Worm (Caenorhabditis elegans) whole organism, L3 larva: Measurements from ENCODE around the gene H01G02.3.

Source experiments
- ZK546.5 ChIP-seq: sonication (generic microtip); optimal IDR thresholded peaks from 2 replicates; lab custom pipeline; 2017; ENCODE audit warnings: missing biosample characterization, missing genetic modification characterization
- ama-1 ChIP-seq: fragments of 150-350 bp; optimal IDR thresholded peaks from 2 replicates; lab custom pipeline; 2018
- ceh-16 ChIP-seq: sonication (generic microtip); optimal IDR thresholded peaks from 2 replicates; lab custom pipeline; 2017; ENCODE audit warnings: missing biosample characterization, missing genetic modification characterization
- ceh-28 ChIP-seq: fragments of 150-350 bp; optimal IDR thresholded peaks from 2 replicates; lab custom pipeline; 2014; ENCODE audit warnings: missing biosample characterization, missing genetic modification reagents, missing genetic modification characterization
- ceh-82 ChIP-seq: fragments of 150-350 bp; optimal IDR thresholded peaks from 2 replicates; lab custom pipeline; 2014; ENCODE audit warnings: missing biosample characterization, missing genetic modification characterization
- ceh-9 ChIP-seq: sonication (generic microtip); optimal IDR thresholded peaks from 2 replicates; lab custom pipeline; 2018; ENCODE audit warnings: missing biosample characterization, missing genetic modification characterization
- egl-27 ChIP-seq: sonication (generic microtip); optimal IDR thresholded peaks from 4 replicates; lab custom pipeline; 2017; ENCODE audit warnings: missing biosample characterization, missing genetic modification reagents, missing genetic modification characterization
- egl-5 ChIP-seq: fragments of 150-350 bp; optimal IDR thresholded peaks from 2 replicates; lab custom pipeline; 2017; ENCODE audit warnings: missing biosample characterization, missing genetic modification reagents, missing genetic modification characterization, inconsistent platforms
- elt-2 ChIP-seq: sonication (generic microtip); optimal IDR thresholded peaks from 2 replicates; lab custom pipeline; 2016; ENCODE audit warnings: missing genetic modification reagents, mild to moderate bottlenecking, missing genetic modification characterization, missing compliant biosample characterization
- elt-3 ChIP-seq, 3 experiments: fragments of 150-350 bp in 1 of 3; sonication (generic microtip) in 2 of 3; optimal IDR thresholded peaks; 2 replicates in 2 of 3; 4 replicates in 1 of 3; lab custom pipeline; 2014 to 2017; ENCODE audit warnings: missing biosample characterization in 3 of 3, missing genetic modification characterization in 3 of 3
- fkh-10 ChIP-seq: sonication (generic microtip); optimal IDR thresholded peaks from 2 replicates; lab custom pipeline; 2017; ENCODE audit warnings: missing biosample characterization, missing genetic modification reagents, missing genetic modification characterization
- hmg-11 ChIP-seq: sonication (generic microtip); optimal IDR thresholded peaks from 2 replicates; lab custom pipeline; 2016; ENCODE audit warnings: missing genetic modification characterization, missing compliant biosample characterization
- jun-1 ChIP-seq: fragments of 150-350 bp; optimal IDR thresholded peaks from 2 replicates; lab custom pipeline; 2014; ENCODE audit warnings: missing biosample characterization, missing genetic modification reagents, missing genetic modification characterization
- lin-15B ChIP-seq: fragments of 150-350 bp; optimal IDR thresholded peaks from 2 replicates; lab custom pipeline; 2014; ENCODE audit warnings: missing biosample characterization, missing genetic modification characterization
- lin-39 ChIP-seq: fragments of 150-350 bp; optimal IDR thresholded peaks from 2 replicates; lab custom pipeline; 2018; ENCODE audit warnings: missing biosample characterization, missing genetic modification reagents, missing genetic modification characterization
- lsy-12 ChIP-seq: sonication (generic microtip); optimal IDR thresholded peaks from 2 replicates; lab custom pipeline; 2016; ENCODE audit warnings: mild to moderate bottlenecking, missing genetic modification characterization, missing compliant biosample characterization
- mdl-1 ChIP-seq: fragments of 150-350 bp; optimal IDR thresholded peaks from 2 replicates; lab custom pipeline; 2014; ENCODE audit warnings: missing biosample characterization, missing genetic modification characterization
- nfya-1 ChIP-seq: sonication (generic microtip); optimal IDR thresholded peaks from 2 replicates; lab custom pipeline; 2017; ENCODE audit warnings: missing genetic modification characterization, mild to moderate bottlenecking, missing compliant biosample characterization, antibody characterized with exemption, moderate library complexity; ENCODE audit not compliant: insufficient read depth
- nhr-11 ChIP-seq: fragments of 150-350 bp; optimal IDR thresholded peaks from 2 replicates; lab custom pipeline; 2014; ENCODE audit warnings: missing biosample characterization, missing genetic modification characterization
- nhr-12 ChIP-seq: fragments of 150-350 bp; optimal IDR thresholded peaks from 2 replicates; lab custom pipeline; 2014; ENCODE audit warnings: missing biosample characterization, missing genetic modification characterization
- nhr-23 ChIP-seq: fragments of 150-350 bp; optimal IDR thresholded peaks from 2 replicates; lab custom pipeline; 2014; ENCODE audit warnings: missing biosample characterization, missing genetic modification reagents, missing genetic modification characterization
- nhr-237 ChIP-seq: fragments of 150-350 bp; optimal IDR thresholded peaks from 2 replicates; lab custom pipeline; 2014; ENCODE audit warnings: missing biosample characterization, missing genetic modification characterization
- nhr-25 ChIP-seq: sonication (generic microtip); optimal IDR thresholded peaks from 2 replicates; lab custom pipeline; 2017; ENCODE audit warnings: missing biosample characterization, missing genetic modification characterization
- nhr-76 ChIP-seq: fragments of 150-350 bp; sonication (generic microtip); optimal IDR thresholded peaks from 5 replicates; lab custom pipeline; 2014; ENCODE audit warnings: missing biosample characterization, missing genetic modification characterization
- nhr-77 ChIP-seq: fragments of 150-350 bp; optimal IDR thresholded peaks from 2 replicates; lab custom pipeline; 2014; ENCODE audit warnings: missing biosample characterization, missing genetic modification characterization
- pha-4 ChIP-seq: fragments of 150-350 bp; optimal IDR thresholded peaks from 2 replicates; lab custom pipeline; 2014; ENCODE audit warnings: missing biosample characterization, missing genetic modification reagents, missing genetic modification characterization
- pqm-1 ChIP-seq: fragments of 150-350 bp; optimal IDR thresholded peaks from 2 replicates; lab custom pipeline; 2017; ENCODE audit warnings: missing biosample characterization, missing genetic modification characterization, inconsistent platforms
- sea-2 ChIP-seq: fragments of 150-350 bp; sonication (generic microtip); optimal IDR thresholded peaks from 4 replicates; lab custom pipeline; 2014; ENCODE audit warnings: missing biosample characterization, missing genetic modification reagents, missing genetic modification characterization
- snpc-4 ChIP-seq: fragments of 150-350 bp; optimal IDR thresholded peaks from 2 replicates; lab custom pipeline; 2014; ENCODE audit warnings: missing biosample characterization, missing genetic modification characterization
- unc-62 ChIP-seq: fragments of 150-350 bp; sonication (generic microtip); optimal IDR thresholded peaks from 4 replicates; lab custom pipeline; 2014; ENCODE audit warnings: missing biosample characterization, missing genetic modification reagents, missing genetic modification characterization
- zag-1 ChIP-seq: fragments of 150-350 bp; optimal IDR thresholded peaks from 2 replicates; lab custom pipeline; 2014; ENCODE audit warnings: missing biosample characterization, missing genetic modification characterization
- ztf-11 ChIP-seq: fragments of 150-350 bp; optimal IDR thresholded peaks from 2 replicates; lab custom pipeline; 2014; ENCODE audit warnings: missing biosample characterization, missing genetic modification characterization
- ztf-4 ChIP-seq: fragments of 150-350 bp; optimal IDR thresholded peaks from 2 replicates; lab custom pipeline; 2014; ENCODE audit warnings: missing biosample characterization, missing genetic modification characterization

H01G02.3 gene

ce11 chrIV:11821591-11822361, 29.4 kb upstream of the H01G02.3 start, which contains the start of the genes par-5 and M117.3:
Gene par-5 (minus strand): TSS chrIV:11821924.
Gene M117.3 (plus strand): TSS chrIV:11822206.
- TF ChIP-seq nfya-1 (tag; lab: Kevin White, UChicago) (peak; percentile 79), ceh-28 (peak; percentile 77), jun-1 (peak; percentile 67), sea-2 (peak; percentile 77), lin-39 (peak; percentile 61), nhr-11 (no peak), egl-27 (tag; lab: Kevin White, UChicago) (peak; percentile 10), lin-15B (tag; lab: Kevin White, UChicago) (peak; percentile 65), zag-1 (no peak), elt-2 (tag; lab: Kevin White, UChicago) (peak; percentile 80), fkh-10 (GFP tag; lab: Kevin White, UChicago) (peak; percentile 62), pqm-1 (tag; lab: Kevin White, UChicago) (peak; percentile 49), ama-1 (lab: Kevin White, UChicago) (peak; percentile 20), unc-62 (peak; percentile 19), ZK546.5 (tag; lab: Kevin White, UChicago) (no peak), ceh-82 (tag; lab: Kevin White, UChicago) (no peak), mdl-1 (tag; lab: Kevin White, UChicago) (peak; percentile 51), elt-3 (tag; optimal IDR thresholded peaks at IDR 0.05; lab: Kevin White, UChicago) (no peak), hmg-11 (peak; percentile 58), lsy-12 (tag; lab: Kevin White, UChicago) (peak; percentile 50), pha-4 (tag; lab: Kevin White, UChicago) (peak; percentile 61), ztf-4 (tag; lab: Kevin White, UChicago) (no peak), ceh-9 (no peak), egl-5 (tag; lab: Kevin White, UChicago) (peak; percentile 75)

ce11 chrIV:11820067-11820913, 27.9 kb upstream of the H01G02.3 start:
- TF ChIP-seq elt-2 (tag; lab: Kevin White, UChicago) (peak; percentile 0), nhr-25 (tag; lab: Kevin White, UChicago) (peak; percentile 25), ama-1 (lab: Kevin White, UChicago) (peak; percentile 88), ceh-82 (tag; lab: Kevin White, UChicago) (no peak), ceh-16 (tag; lab: Kevin White, UChicago) (no peak), nhr-11 (peak; percentile 28)

ce11 chrIV:11813901-11814300, 21.5 kb upstream of the H01G02.3 start, which contains the start of gene M117.1:
Gene M117.1 (plus strand): TSS chrIV:11814247.
- no peak for TF ChIP-seq ceh-16 (tag; lab: Kevin White, UChicago)
- TF ChIP-seq elt-2 (tag; lab: Kevin White, UChicago) = no peak
- no peak for TF ChIP-seq elt-3 (tag; optimal IDR thresholded peaks at IDR 0.05; lab: Kevin White, UChicago)
- no peak for TF ChIP-seq egl-27 (tag; lab: Kevin White, UChicago)
- TF ChIP-seq ceh-28 = no peak
- TF ChIP-seq ztf-11 (tag; lab: Kevin White, UChicago) = no peak
- TF ChIP-seq lsy-12 (tag; lab: Kevin White, UChicago) = no peak
- no peak for TF ChIP-seq ama-1 (lab: Kevin White, UChicago)
- TF ChIP-seq nfya-1 (tag; lab: Kevin White, UChicago) = no peak
- TF ChIP-seq nhr-23 (tag; lab: Kevin White, UChicago) = no peak
- no peak for TF ChIP-seq nhr-237 (tag; lab: Kevin White, UChicago)
- no peak for TF ChIP-seq zag-1
- TF ChIP-seq nhr-77 (tag; lab: Kevin White, UChicago) = no peak
- no peak for TF ChIP-seq egl-5 (tag; lab: Kevin White, UChicago)
- no peak for TF ChIP-seq lin-39
- TF ChIP-seq snpc-4 = no peak
- no peak for TF ChIP-seq nhr-12 (tag; lab: Kevin White, UChicago)
- no peak for TF ChIP-seq nhr-76
- no peak for TF ChIP-seq nhr-25 (tag; lab: Kevin White, UChicago)
